Fruit fly (Drosophila melanogaster): ENCODE measurements around the gene Ing3.

- TF ChIP-seq Myc (optimal IDR thresholded peaks at IDR 0.05): no peak
- TF ChIP-seq psq (GFP tag; optimal IDR thresholded peaks at IDR 0.05): no peak
- no peak for TF ChIP-seq Vsx2 (GFP tag; optimal IDR thresholded peaks at IDR 0.05; ENCODE audit: partially characterized antibody)
- no peak for TF ChIP-seq Rel (GFP tag; optimal IDR thresholded peaks at IDR 0.05)
- no peak for TF ChIP-seq Rel (tag; optimal IDR thresholded peaks at IDR 0.05)
- TF ChIP-seq CrebA (GFP tag; optimal IDR thresholded peaks at IDR 0.05; ENCODE audit: borderline replicate concordance): no peak
- no peak for TF ChIP-seq Dfd (GFP tag; optimal IDR thresholded peaks at IDR 0.05)
- no peak for TF ChIP-seq jim (GFP tag; optimal IDR thresholded peaks at IDR 0.05)
- no peak for TF ChIP-seq tai (GFP tag; optimal IDR thresholded peaks at IDR 0.05)
- TF ChIP-seq dsf (GFP tag; optimal IDR thresholded peaks at IDR 0.05; ENCODE audit: borderline replicate concordance): no peak
- TF ChIP-seq CG9705 (GFP tag; optimal IDR thresholded peaks at IDR 0.05): no peak
- no peak for TF ChIP-seq woc (GFP tag; optimal IDR thresholded peaks at IDR 0.05)
- no peak for TF ChIP-seq rgr (GFP tag; optimal IDR thresholded peaks at IDR 0.05)
Observed at dm6 chrX:18668293-18668692, 15.4 kb upstream of the Ing3 start.

All from whole organism, wandering third instar larva.